Fruit fly (Drosophila melanogaster) whole organism, embryonic: ENCODE measurements around the gene Cyp12a5.

Experiments
- Ada2b ChIP-seq: fragments of 200-800 bp; sonication (Bioruptor generic); IDR thresholded peaks from 2 replicates; pipeline ENCODE4 v1.3.6; 2022; ENCODE audit warnings: missing biosample characterization, missing genetic modification characterization
- B-H2 ChIP-seq: fragments of 200-800 bp; sonication (Bioruptor generic); optimal IDR thresholded peaks from 2 replicates; lab custom pipeline; 2018; ENCODE audit warnings: missing biosample characterization, mild to moderate bottlenecking, missing genetic modification characterization
- CG11560 ChIP-seq: fragments of 200-800 bp; sonication (Bioruptor generic); IDR thresholded peaks from 3 replicates; pipeline ENCODE4 v1.3.6; 2022; ENCODE audit warnings: missing biosample characterization, missing genetic modification characterization
- CG11723 ChIP-seq: fragments of 200-800 bp; sonication (Bioruptor generic); optimal IDR thresholded peaks from 2 replicates; lab custom pipeline; 2017; ENCODE audit warnings: missing biosample characterization, mild to moderate bottlenecking, missing genetic modification characterization
- CG12769 ChIP-seq: fragments of 200-800 bp; sonication (Bioruptor generic); optimal IDR thresholded peaks from 2 replicates; lab custom pipeline; 2019; ENCODE audit warnings: missing biosample characterization, mild to moderate bottlenecking, missing genetic modification characterization, moderate library complexity
- CG13287 ChIP-seq: fragments of 200-800 bp; sonication (Bioruptor generic); IDR thresholded peaks from 2 replicates; pipeline ENCODE4 v1.3.6; 2022; ENCODE audit warnings: missing biosample characterization, missing genetic modification characterization; ENCODE audit not compliant: partially characterized antibody
- CG13894 ChIP-seq: fragments of 200-800 bp; sonication (Bioruptor generic); optimal IDR thresholded peaks from 3 replicates; lab custom pipeline; 2018; ENCODE audit warnings: missing biosample characterization, mild to moderate bottlenecking, missing genetic modification characterization, moderate library complexity
- CG14710 ChIP-seq: fragments of 200-800 bp; sonication (Bioruptor generic); optimal IDR thresholded peaks from 3 replicates; lab custom pipeline; 2019; ENCODE audit warnings: missing biosample characterization, mild to moderate bottlenecking, missing genetic modification characterization, moderate library complexity
- CG15601 ChIP-seq: fragments of 200-800 bp; sonication (Bioruptor generic); optimal IDR thresholded peaks from 3 replicates; lab custom pipeline; 2019; ENCODE audit warnings: missing biosample characterization, mild to moderate bottlenecking, missing genetic modification characterization, moderate library complexity
- CG15696 ChIP-seq: fragments of 200-800 bp; sonication (Bioruptor generic); optimal IDR thresholded peaks from 2 replicates; lab custom pipeline; 2019; ENCODE audit warnings: missing biosample characterization, mild to moderate bottlenecking, missing genetic modification characterization, moderate library complexity
- CG18619 ChIP-seq: fragments of 200-800 bp; sonication (Bioruptor generic); optimal IDR thresholded peaks from 3 replicates; lab custom pipeline; 2017; ENCODE audit warnings: missing biosample characterization, mild to moderate bottlenecking, missing genetic modification characterization
- CG2129 ChIP-seq: fragments of 200-800 bp; sonication (Bioruptor generic); IDR thresholded peaks from 2 replicates; pipeline ENCODE4 v1.3.6; 2022; ENCODE audit warnings: missing biosample characterization, missing genetic modification characterization; ENCODE audit not compliant: partially characterized antibody
- CG3163 ChIP-seq: fragments of 200-800 bp; sonication (Bioruptor generic); optimal IDR thresholded peaks from 3 replicates; lab custom pipeline; 2016; ENCODE audit warnings: missing biosample characterization, missing genetic modification characterization
- CG42726 ChIP-seq: fragments of 200-800 bp; sonication (Bioruptor generic); IDR thresholded peaks from 2 replicates; pipeline ENCODE4 v1.3.6; 2022; ENCODE audit warnings: missing biosample characterization, missing genetic modification characterization; ENCODE audit not compliant: partially characterized antibody
- CG4424 ChIP-seq: fragments of 200-800 bp; sonication (Bioruptor generic); optimal IDR thresholded peaks from 3 replicates; lab custom pipeline; 2016; ENCODE audit warnings: missing biosample characterization, missing genetic modification characterization
- CG4854 ChIP-seq: fragments of 200-800 bp; sonication (Bioruptor generic); optimal IDR thresholded peaks from 2 replicates; lab custom pipeline; 2016; ENCODE audit warnings: missing biosample characterization, missing genetic modification characterization, inconsistent platforms
- CG7271 ChIP-seq: fragments of 200-800 bp; sonication (Bioruptor generic); optimal IDR thresholded peaks from 2 replicates; lab custom pipeline; 2018; ENCODE audit warnings: missing biosample characterization, mild to moderate bottlenecking, missing genetic modification characterization, moderate library complexity
- CG8281 ChIP-seq: fragments of 200-800 bp; sonication (Bioruptor generic); optimal IDR thresholded peaks from 2 replicates; lab custom pipeline; 2018; ENCODE audit warnings: missing biosample characterization, mild to moderate bottlenecking, missing genetic modification characterization, moderate library complexity
- CG8290 ChIP-seq, 3 experiments: fragments of 200-800 bp; sonication (Bioruptor generic); optimal IDR thresholded peaks; 2 replicates each; lab custom pipeline; 2016 to 2019; ENCODE audit warnings: missing biosample characterization in 3 of 3, missing genetic modification characterization in 3 of 3, mild to moderate bottlenecking in 2 of 3, moderate library complexity in 1 of 3
- CG9609 ChIP-seq: fragments of 200-800 bp; sonication (Bioruptor generic); optimal IDR thresholded peaks from 3 replicates; lab custom pipeline; 2016; ENCODE audit warnings: missing biosample characterization, missing genetic modification characterization
- CrebB ChIP-seq: fragments of 200-800 bp; sonication (Bioruptor generic); optimal IDR thresholded peaks from 3 replicates; lab custom pipeline; 2018; ENCODE audit warnings: missing biosample characterization, mild to moderate bottlenecking, missing genetic modification characterization
- GATAe ChIP-seq: fragments of 200-800 bp; sonication (Bioruptor generic); conservative IDR thresholded peaks from 2 replicates; pipeline ENCODE4 v1.3.6; 2022; ENCODE audit warnings: missing biosample characterization, missing genetic modification characterization
- Hr3 ChIP-seq: fragments of 200-800 bp; sonication (Bioruptor generic); optimal IDR thresholded peaks from 3 replicates; lab custom pipeline; 2016; ENCODE audit warnings: missing biosample characterization, missing genetic modification characterization
- Jarid2 ChIP-seq: fragments of 200-800 bp; sonication (Bioruptor generic); optimal IDR thresholded peaks from 3 replicates; lab custom pipeline; 2017; ENCODE audit warnings: mild to moderate bottlenecking, missing biosample characterization, missing genetic modification reagents, missing genetic modification characterization
- Myb ChIP-seq: fragments of 200-800 bp; sonication (Bioruptor generic); optimal IDR thresholded peaks from 2 replicates; lab custom pipeline; 2016; ENCODE audit warnings: missing biosample characterization, missing genetic modification characterization
- NC2α ChIP-seq: fragments of 200-800 bp; sonication (Bioruptor generic); optimal IDR thresholded peaks from 2 replicates; lab custom pipeline; 2016; ENCODE audit warnings: missing biosample characterization, missing genetic modification characterization
- NC2β ChIP-seq: fragments of 200-800 bp; sonication (Bioruptor generic); optimal IDR thresholded peaks from 2 replicates; lab custom pipeline; 2016; ENCODE audit warnings: missing biosample characterization, missing genetic modification characterization
- Nf-YA ChIP-seq: fragments of 200-800 bp; sonication (Bioruptor generic); IDR thresholded peaks from 2 replicates; pipeline ENCODE4 v1.3.6; 2022; ENCODE audit warnings: missing biosample characterization, missing genetic modification characterization
- cas ChIP-seq: fragments of 200-800 bp; sonication (Bioruptor generic); IDR thresholded peaks from 2 replicates; pipeline ENCODE4 v1.3.6; 2022; ENCODE audit warnings: missing biosample characterization, missing genetic modification characterization
- cg ChIP-seq: fragments of 200-800 bp; sonication (Bioruptor generic); optimal IDR thresholded peaks from 3 replicates; lab custom pipeline; 2019; ENCODE audit warnings: missing biosample characterization, mild to moderate bottlenecking, missing genetic modification characterization, moderate library complexity
- chif ChIP-seq, 2 experiments: fragments of 200-800 bp; sonication (Bioruptor generic); optimal IDR thresholded peaks; 3 replicates each; lab custom pipeline; 2016; ENCODE audit warnings: missing biosample characterization in 2 of 2, missing genetic modification characterization in 2 of 2
- dpn ChIP-seq, 2 experiments: fragments of 200-800 bp; sonication (Bioruptor generic); optimal IDR thresholded peaks; 3 replicates each; lab custom pipeline; 2016; ENCODE audit warnings: missing biosample characterization in 2 of 2, missing genetic modification characterization in 2 of 2
- exex ChIP-seq: fragments of 200-800 bp; sonication (Bioruptor generic); optimal IDR thresholded peaks from 4 replicates; lab custom pipeline; 2018; ENCODE audit warnings: missing biosample characterization, mild to moderate bottlenecking, missing genetic modification characterization, moderate library complexity
- ftz-f1 ChIP-seq: fragments of 200-800 bp; sonication (Bioruptor generic); optimal IDR thresholded peaks from 2 replicates; lab custom pipeline; 2016; ENCODE audit warnings: missing biosample characterization, missing genetic modification characterization
- fu2 ChIP-seq: fragments of 200-800 bp; sonication (Bioruptor generic); optimal IDR thresholded peaks from 2 replicates; lab custom pipeline; 2016; ENCODE audit warnings: missing biosample characterization, missing genetic modification characterization
- grn ChIP-seq: fragments of 200-800 bp; sonication (Bioruptor generic); optimal IDR thresholded peaks from 3 replicates; lab custom pipeline; 2017; ENCODE audit warnings: missing biosample characterization, missing genetic modification characterization
- ken ChIP-seq: fragments of 200-800 bp; sonication (Bioruptor generic); IDR thresholded peaks from 3 replicates; pipeline ENCODE4 v1.3.6; 2022; ENCODE audit warnings: missing biosample characterization, missing genetic modification characterization
- lilli ChIP-seq: fragments of 200-800 bp; sonication (Bioruptor generic); optimal IDR thresholded peaks from 3 replicates; lab custom pipeline; 2016; ENCODE audit warnings: missing biosample characterization, missing genetic modification characterization
- nau ChIP-seq: fragments of 200-800 bp; sonication (Bioruptor generic); optimal IDR thresholded peaks from 3 replicates; lab custom pipeline; 2017; ENCODE audit warnings: missing biosample characterization, mild to moderate bottlenecking, missing genetic modification characterization, missing genetic modification reagents
- odd ChIP-seq: fragments of 200-800 bp; sonication (Bioruptor generic); optimal IDR thresholded peaks from 2 replicates; lab custom pipeline; 2017; ENCODE audit warnings: missing biosample characterization, mild to moderate bottlenecking, missing genetic modification characterization
- onecut ChIP-seq: fragments of 200-800 bp; sonication (Bioruptor generic); IDR thresholded peaks from 2 replicates; pipeline ENCODE4 v1.3.6; 2022; ENCODE audit warnings: missing biosample characterization, missing genetic modification characterization
- phol ChIP-seq: fragments of 200-800 bp; sonication (Bioruptor generic); optimal IDR thresholded peaks from 3 replicates; lab custom pipeline; 2018; ENCODE audit warnings: missing biosample characterization, mild to moderate bottlenecking, missing genetic modification characterization, moderate library complexity
- slp2 ChIP-seq: fragments of 200-800 bp; sonication (Bioruptor generic); optimal IDR thresholded peaks from 2 replicates; lab custom pipeline; 2016; ENCODE audit warnings: missing biosample characterization, missing genetic modification characterization
- sqz ChIP-seq: fragments of 200-800 bp; sonication (Bioruptor generic); optimal IDR thresholded peaks from 3 replicates; lab custom pipeline; 2018; ENCODE audit warnings: missing biosample characterization, mild to moderate bottlenecking, missing genetic modification characterization
- stc ChIP-seq: fragments of 200-800 bp; sonication (Bioruptor generic); IDR thresholded peaks from 2 replicates; pipeline ENCODE4 v1.3.6; 2022; ENCODE audit warnings: missing biosample characterization, missing genetic modification characterization
- sug ChIP-seq: fragments of 200-800 bp; optimal IDR thresholded peaks from 2 replicates; lab custom pipeline; 2019; ENCODE audit warnings: missing biosample characterization, mild to moderate bottlenecking, missing genetic modification characterization, moderate library complexity
- vfl ChIP-seq: fragments of 200-800 bp; sonication (Bioruptor generic); optimal IDR thresholded peaks from 2 replicates; lab custom pipeline; 2016; ENCODE audit warnings: missing biosample characterization, missing genetic modification characterization
- wek ChIP-seq: fragments of 200-800 bp; sonication (Bioruptor generic); optimal IDR thresholded peaks from 3 replicates; lab custom pipeline; 2018; ENCODE audit warnings: missing biosample characterization, mild to moderate bottlenecking, missing genetic modification characterization, moderate library complexity
- zf30C ChIP-seq: fragments of 200-800 bp; sonication (Bioruptor generic); optimal IDR thresholded peaks from 3 replicates; lab custom pipeline; 2018; ENCODE audit warnings: missing biosample characterization, mild to moderate bottlenecking, missing genetic modification characterization
- zfh2 ChIP-seq: fragments of 200-800 bp; sonication (Bioruptor generic); optimal IDR thresholded peaks from 2 replicates; lab custom pipeline; 2016; ENCODE audit warnings: missing biosample characterization, missing genetic modification characterization

Gene Cyp12a5

DNA sequence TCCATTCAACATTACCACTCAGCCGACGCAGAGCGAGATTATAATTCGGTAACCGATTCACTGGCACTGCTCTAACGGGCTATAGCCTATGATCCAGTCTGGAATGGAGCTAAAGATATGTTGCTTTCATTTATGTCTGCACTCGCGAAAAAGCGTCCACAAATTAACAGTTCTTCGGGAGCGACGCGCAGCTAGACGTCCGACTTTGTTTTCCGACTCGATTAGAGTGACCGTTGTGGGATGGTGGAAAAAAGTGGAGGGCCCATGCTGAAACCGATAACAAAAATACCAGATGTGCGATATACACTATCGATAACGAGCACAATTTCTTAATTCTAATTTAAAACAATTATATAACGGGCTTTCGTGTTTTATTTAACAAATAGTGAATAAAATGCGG is 38.4 kb upstream of the Cyp12a5 start, which contains the start of gene cdi (continued):
- TF ChIP-seq dpn (GFP tag; optimal IDR thresholded peaks at IDR 0.05; lab: Kevin White, UChicago): peak in 1 of 2 experiments; percentile 4
- no peak for TF ChIP-seq CG11723 (GFP tag; lab: Kevin White, UChicago)
- TF ChIP-seq CG2129: peak; percentile 48; the same call in 1 of the 2 replicates
- peak; percentile 24 for TF ChIP-seq lilli (GFP tag; lab: Kevin White, UChicago)
- TF ChIP-seq zf30C: no peak
- no peak for TF ChIP-seq NC2β (GFP tag; lab: Kevin White, UChicago)
- no peak for TF ChIP-seq CG4854 (GFP tag; lab: Kevin White, UChicago)
- peak; percentile 1 for TF ChIP-seq CG9609 (GFP tag; lab: Kevin White, UChicago)
- no peak for TF ChIP-seq zfh2 (GFP tag; lab: Kevin White, UChicago)
- no peak for TF ChIP-seq cg (GFP tag; lab: Kevin White, UChicago)
- TF ChIP-seq exex (tag; lab: Kevin White, UChicago): peak; percentile 6
- TF ChIP-seq GATAe (GFP tag; lab: Robert Waterston, UW): no peak
- peak; percentile 52 for TF ChIP-seq sug
- no peak for TF ChIP-seq wek (GFP tag; lab: Kevin White, UChicago)
- no peak for TF ChIP-seq CG15696 (tag; lab: Kevin White, UChicago)
- no peak for TF ChIP-seq Nf-YA (GFP tag; lab: Robert Waterston, UW)
- TF ChIP-seq nau (GFP tag; lab: Kevin White, UChicago): no peak
- TF ChIP-seq CG14710 (tag; lab: Kevin White, UChicago): peak; percentile 25
- no peak for TF ChIP-seq odd
- TF ChIP-seq CG8281 (tag; lab: Kevin White, UChicago): no peak
- TF ChIP-seq chif (GFP tag; optimal IDR thresholded peaks at IDR 0.05; lab: Kevin White, UChicago): no peak
- peak; percentile 62; the same call in 1 of the 2 replicates for TF ChIP-seq CG42726
- TF ChIP-seq vfl (GFP tag; lab: Kevin White, UChicago): peak; percentile 8
- peak; percentile 43 for TF ChIP-seq B-H2
- no peak for TF ChIP-seq grn (GFP tag; lab: Kevin White, UChicago)
- TF ChIP-seq CG7271: no peak
- TF ChIP-seq CrebB (tag; lab: Kevin White, UChicago): peak; percentile 25
- peak; percentile 81 for TF ChIP-seq CG13287
- TF ChIP-seq stc: no peak
- TF ChIP-seq Jarid2 (GFP tag; lab: Kevin White, UChicago): peak; percentile 96
- TF ChIP-seq CG11560: no peak
- TF ChIP-seq cas (GFP tag; lab: Robert Waterston, UW): no peak
- TF ChIP-seq NC2α: peak; percentile 24
- TF ChIP-seq Ada2b (GFP tag; lab: Robert Waterston, UW): no peak
- no peak for TF ChIP-seq CG8290 (GFP tag; optimal IDR thresholded peaks at IDR 0.05; lab: Kevin White, UChicago)
- peak in 1 of 2 experiments; percentile 71 for TF ChIP-seq CG8290 (tag; optimal IDR thresholded peaks at IDR 0.05; lab: Kevin White, UChicago)
- peak; percentile 28 for TF ChIP-seq slp2 (GFP tag; lab: Kevin White, UChicago)
- peak; percentile 79 for TF ChIP-seq sqz
- TF ChIP-seq CG15601: peak; percentile 15
- no peak for TF ChIP-seq CG4424 (GFP tag; lab: Kevin White, UChicago)
- no peak for TF ChIP-seq fu2 (GFP tag; lab: Kevin White, UChicago)
- TF ChIP-seq CG18619 (GFP tag; lab: Kevin White, UChicago): no peak
- no peak; the same call in 1 of the 2 replicates for TF ChIP-seq onecut (GFP tag; lab: Robert Waterston, UW)
- no peak for TF ChIP-seq Hr3 (GFP tag; lab: Kevin White, UChicago)
- TF ChIP-seq phol (tag; lab: Kevin White, UChicago): no peak
- TF ChIP-seq CG12769 (tag; lab: Kevin White, UChicago): peak; percentile 54
- peak; percentile 25 for TF ChIP-seq CG13894 (tag; lab: Kevin White, UChicago)
- TF ChIP-seq ken (GFP tag; lab: Robert Waterston, UW): no peak
- peak; percentile 11 for TF ChIP-seq ftz-f1
- TF ChIP-seq CG3163 (GFP tag; lab: Kevin White, UChicago): peak; percentile 2
- TF ChIP-seq Myb (GFP tag; lab: Kevin White, UChicago): peak; percentile 47
